Fruit fly (Drosophila melanogaster) whole organism, prepupa: Measurements from ENCODE around the gene HIP-R.

ENCODE experiments used
- CG10631 ChIP-seq: fragments of 200-800 bp; sonication (Bioruptor generic); optimal IDR thresholded peaks from 2 replicates; lab custom pipeline; 2016; ENCODE audit warnings: missing biosample characterization, missing genetic modification characterization
- CG10669 ChIP-seq: fragments of 200-800 bp; sonication (Bioruptor generic); optimal IDR thresholded peaks from 3 replicates; lab custom pipeline; 2018; ENCODE audit warnings: missing biosample characterization, mild to moderate bottlenecking, missing genetic modification characterization, moderate library complexity
- CG11294 ChIP-seq: fragments of 200-800 bp; sonication (Bioruptor generic); IDR thresholded peaks from 2 replicates; pipeline ENCODE4 v1.3.6; 2022; ENCODE audit warnings: missing biosample characterization, missing genetic modification characterization
- CG11762 ChIP-seq: fragments of 200-800 bp; sonication (Bioruptor generic); optimal IDR thresholded peaks from 3 replicates; lab custom pipeline; 2016; ENCODE audit warnings: missing biosample characterization, missing genetic modification characterization; ENCODE audit not compliant: insufficient read depth
- CG15336 ChIP-seq: fragments of 200-800 bp; sonication (Bioruptor generic); IDR thresholded peaks from 2 replicates; pipeline ENCODE4 v1.3.6; 2022; ENCODE audit warnings: missing biosample characterization, missing genetic modification characterization
- CG1621 ChIP-seq: fragments of 200-800 bp; sonication (Bioruptor generic); optimal IDR thresholded peaks from 3 replicates; lab custom pipeline; 2018; ENCODE audit warnings: missing biosample characterization, mild to moderate bottlenecking, missing genetic modification characterization
- CG16779 ChIP-seq: fragments of 200-800 bp; sonication (Bioruptor generic); optimal IDR thresholded peaks from 3 replicates; lab custom pipeline; 2017; ENCODE audit warnings: missing biosample characterization, mild to moderate bottlenecking, missing genetic modification characterization
- CG3032 ChIP-seq: fragments of 200-800 bp; optimal IDR thresholded peaks from 2 replicates; lab custom pipeline; 2019; ENCODE audit warnings: missing biosample characterization, mild to moderate bottlenecking, missing genetic modification characterization, moderate library complexity
- CG31627 ChIP-seq: fragments of 200-800 bp; sonication (Bioruptor generic); optimal IDR thresholded peaks from 3 replicates; lab custom pipeline; 2016; ENCODE audit warnings: missing biosample characterization, missing genetic modification characterization
- CG32006 ChIP-seq: fragments of 200-800 bp; sonication (Bioruptor generic); optimal IDR thresholded peaks from 3 replicates; lab custom pipeline; 2017; ENCODE audit warnings: missing biosample characterization, mild to moderate bottlenecking, missing genetic modification characterization
- CG34406 ChIP-seq: fragments of 200-800 bp; sonication (Bioruptor generic); optimal IDR thresholded peaks from 3 replicates; lab custom pipeline; 2016; ENCODE audit warnings: missing biosample characterization, missing genetic modification characterization
- CG3919 ChIP-seq: fragments of 200-800 bp; sonication (Bioruptor generic); optimal IDR thresholded peaks from 3 replicates; lab custom pipeline; 2016; ENCODE audit warnings: missing biosample characterization, missing genetic modification characterization
- CG6163 ChIP-seq: fragments of 200-800 bp; sonication (Bioruptor generic); IDR thresholded peaks from 3 replicates; pipeline ENCODE4 v1.3.6; 2022; ENCODE audit warnings: missing biosample characterization, missing genetic modification characterization
- CG6792 ChIP-seq: fragments of 200-800 bp; sonication (Bioruptor generic); optimal IDR thresholded peaks from 3 replicates; lab custom pipeline; 2016; ENCODE audit warnings: missing biosample characterization, missing genetic modification characterization
- CG6854 ChIP-seq: fragments of 200-800 bp; sonication (Bioruptor generic); optimal IDR thresholded peaks from 2 replicates; lab custom pipeline; 2017; ENCODE audit warnings: missing biosample characterization, mild to moderate bottlenecking, missing genetic modification characterization
- CG7368 ChIP-seq: fragments of 200-800 bp; sonication (Bioruptor generic); optimal IDR thresholded peaks from 3 replicates; lab custom pipeline; 2016; ENCODE audit warnings: missing biosample characterization, missing genetic modification characterization
- CG8319 ChIP-seq: fragments of 200-800 bp; sonication (Bioruptor generic); optimal IDR thresholded peaks from 3 replicates; lab custom pipeline; 2016; ENCODE audit warnings: missing biosample characterization, missing genetic modification characterization
- CG9139 ChIP-seq: fragments of 200-800 bp; sonication (Bioruptor generic); optimal IDR thresholded peaks from 3 replicates; lab custom pipeline; 2017; ENCODE audit warnings: missing biosample characterization, mild to moderate bottlenecking, missing genetic modification characterization
- Eip78C ChIP-seq: fragments of 200-800 bp; sonication (Bioruptor generic); peaks from one replicate; lab custom pipeline; 2016; ENCODE audit warnings: missing biosample characterization, missing genetic modification characterization
- Ets21C ChIP-seq: fragments of 200-800 bp; sonication (Bioruptor generic); optimal IDR thresholded peaks from 3 replicates; lab custom pipeline; 2016; ENCODE audit warnings: missing biosample characterization, missing genetic modification characterization
- Ets96B ChIP-seq: fragments of 200-800 bp; optimal IDR thresholded peaks from 2 replicates; lab custom pipeline; 2019; ENCODE audit warnings: missing biosample characterization, mild to moderate bottlenecking, missing genetic modification characterization, moderate library complexity
- Hr39 ChIP-seq: fragments of 200-800 bp; sonication (Bioruptor generic); optimal IDR thresholded peaks from 2 replicates; lab custom pipeline; 2016; ENCODE audit warnings: missing biosample characterization, missing genetic modification characterization
- Hr4 ChIP-seq: fragments of 200-800 bp; sonication (Bioruptor generic); optimal IDR thresholded peaks from 3 replicates; lab custom pipeline; 2016; ENCODE audit warnings: missing biosample characterization, missing genetic modification characterization
- Lpt ChIP-seq: fragments of 200-800 bp; sonication (Bioruptor generic); optimal IDR thresholded peaks from 3 replicates; lab custom pipeline; 2016; ENCODE audit warnings: missing biosample characterization, missing genetic modification characterization
- Met ChIP-seq: fragments of 200-800 bp; sonication (Bioruptor generic); optimal IDR thresholded peaks from 3 replicates; lab custom pipeline; 2016; ENCODE audit warnings: missing biosample characterization, missing genetic modification characterization
- OdsH ChIP-seq: fragments of 200-800 bp; sonication (Bioruptor generic); optimal IDR thresholded peaks from 3 replicates; lab custom pipeline; 2016; ENCODE audit warnings: missing biosample characterization, missing genetic modification characterization
- Smox ChIP-seq: fragments of 200-800 bp; sonication (Bioruptor generic); optimal IDR thresholded peaks from 3 replicates; lab custom pipeline; 2016; ENCODE audit warnings: missing biosample characterization, missing genetic modification characterization
- Sox102F ChIP-seq: fragments of 200-800 bp; sonication (Bioruptor generic); optimal IDR thresholded peaks from 2 replicates; lab custom pipeline; 2016; ENCODE audit warnings: missing biosample characterization, mild to moderate bottlenecking, missing genetic modification characterization
- Sox14 ChIP-seq: fragments of 200-800 bp; sonication (Bioruptor generic); optimal IDR thresholded peaks from 3 replicates; lab custom pipeline; 2016; ENCODE audit warnings: missing biosample characterization, missing genetic modification characterization
- cyc ChIP-seq: fragments of 200-800 bp; sonication (Bioruptor generic); optimal IDR thresholded peaks from 3 replicates; lab custom pipeline; 2016; ENCODE audit warnings: missing biosample characterization, missing genetic modification characterization
- dac ChIP-seq: fragments of 200-800 bp; sonication (Bioruptor generic); optimal IDR thresholded peaks from 2 replicates; lab custom pipeline; 2017; ENCODE audit warnings: missing biosample characterization, mild to moderate bottlenecking, missing genetic modification characterization
- dsx ChIP-seq: fragments of 200-800 bp; optimal IDR thresholded peaks from 3 replicates; lab custom pipeline; 2019; ENCODE audit warnings: missing biosample characterization, mild to moderate bottlenecking, missing genetic modification characterization, moderate library complexity; ENCODE audit not compliant: poor library complexity, severe bottlenecking
- eg ChIP-seq: fragments of 200-800 bp; sonication (Bioruptor generic); IDR thresholded peaks from 3 replicates; pipeline ENCODE4 v1.3.6; 2022; ENCODE audit warnings: missing biosample characterization, missing genetic modification characterization
- esn ChIP-seq: fragments of 200-800 bp; sonication (Bioruptor generic); optimal IDR thresholded peaks from 2 replicates; lab custom pipeline; 2016; ENCODE audit warnings: missing biosample characterization, mild to moderate bottlenecking, missing genetic modification characterization, moderate library complexity
- fd59A ChIP-seq: fragments of 200-800 bp; sonication (Bioruptor generic); optimal IDR thresholded peaks from 2 replicates; lab custom pipeline; 2017; ENCODE audit warnings: missing biosample characterization, mild to moderate bottlenecking, missing genetic modification characterization, missing genetic modification reagents
- fd85E ChIP-seq: fragments of 200-800 bp; sonication (Bioruptor generic); optimal IDR thresholded peaks from 3 replicates; lab custom pipeline; 2016; ENCODE audit warnings: missing biosample characterization, missing genetic modification characterization
- fkh ChIP-seq: fragments of 200-800 bp; sonication (Bioruptor generic); optimal IDR thresholded peaks from 3 replicates; lab custom pipeline; 2017; ENCODE audit warnings: missing biosample characterization, mild to moderate bottlenecking, missing genetic modification characterization, moderate library complexity
- lz ChIP-seq: fragments of 200-800 bp; sonication (Bioruptor generic); optimal IDR thresholded peaks from 3 replicates; lab custom pipeline; 2016; ENCODE audit warnings: missing biosample characterization, missing genetic modification characterization
- net ChIP-seq: fragments of 200-800 bp; sonication (Bioruptor generic); optimal IDR thresholded peaks from 3 replicates; lab custom pipeline; 2016; ENCODE audit warnings: missing biosample characterization, missing genetic modification characterization
- pdm3 ChIP-seq: fragments of 200-800 bp; sonication (Bioruptor generic); optimal IDR thresholded peaks from 3 replicates; lab custom pipeline; 2016; ENCODE audit warnings: missing biosample characterization, missing genetic modification characterization
- salr ChIP-seq, 2 experiments: fragments of 200-800 bp; sonication (Bioruptor generic); optimal IDR thresholded peaks; 3 replicates each; lab custom pipeline; 2016 to 2018; ENCODE audit warnings: missing biosample characterization in 2 of 2, missing genetic modification characterization in 2 of 2, mild to moderate bottlenecking in 1 of 2
- spab ChIP-seq: fragments of 200-800 bp; sonication (Bioruptor generic); optimal IDR thresholded peaks from 2 replicates; lab custom pipeline; 2017; ENCODE audit warnings: missing biosample characterization, mild to moderate bottlenecking, missing genetic modification characterization, missing genetic modification reagents
- svp ChIP-seq: fragments of 200-800 bp; sonication (Bioruptor generic); peaks from one replicate; lab custom pipeline; 2016; ENCODE audit warnings: missing biosample characterization, missing genetic modification characterization
- topi ChIP-seq: fragments of 200-800 bp; sonication (Bioruptor generic); optimal IDR thresholded peaks from 3 replicates; lab custom pipeline; 2016; ENCODE audit warnings: missing biosample characterization, missing genetic modification characterization
- vri ChIP-seq: fragments of 200-800 bp; sonication (Bioruptor generic); optimal IDR thresholded peaks from 3 replicates; lab custom pipeline; 2016; ENCODE audit warnings: missing biosample characterization, mild to moderate bottlenecking, missing genetic modification characterization

The HIP-R gene

DNA sequence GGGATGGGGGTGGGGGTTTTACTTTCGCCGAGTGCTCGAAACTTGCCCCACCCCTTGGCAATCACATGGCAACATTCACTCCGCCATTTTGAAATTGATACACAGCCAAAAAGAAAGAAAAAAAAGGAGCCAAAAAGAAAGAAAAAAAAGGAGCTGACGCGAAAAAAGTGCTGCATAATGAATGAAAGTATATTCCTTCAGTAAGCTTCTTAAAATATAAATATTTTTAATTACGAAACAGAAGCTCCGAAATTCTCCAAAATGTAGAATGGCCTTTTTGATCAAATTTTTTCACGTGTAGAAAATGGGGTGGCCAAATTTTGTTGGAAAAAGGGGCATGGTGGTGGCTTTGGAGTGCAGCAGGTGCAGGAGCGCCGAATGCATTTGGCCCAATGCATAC lies 21.6 kb upstream of the HIP-R start (continued):
- TF ChIP-seq esn (GFP tag; lab: Kevin White, UChicago) = peak; percentile 60
- TF ChIP-seq CG11762 = no peak
- peak; percentile 14 for TF ChIP-seq CG34406 (GFP tag; lab: Kevin White, UChicago)
- peak; percentile 21 for TF ChIP-seq Hr4
- no peak for TF ChIP-seq salr (GFP tag; optimal IDR thresholded peaks at IDR 0.05; lab: Kevin White, UChicago)
- peak; percentile 51 for TF ChIP-seq Met
- peak; percentile 39; the same call in 2 of the 3 replicates for TF ChIP-seq eg (GFP tag; lab: Robert Waterston, UW)
- peak; percentile 37 for TF ChIP-seq CG3919 (GFP tag; lab: Kevin White, UChicago)
- no peak for TF ChIP-seq dac (GFP tag; lab: Kevin White, UChicago)
- peak; percentile 27 for TF ChIP-seq CG7368 (GFP tag; lab: Kevin White, UChicago)
- TF ChIP-seq, all 60 proteins: peak for 38

DNA sequence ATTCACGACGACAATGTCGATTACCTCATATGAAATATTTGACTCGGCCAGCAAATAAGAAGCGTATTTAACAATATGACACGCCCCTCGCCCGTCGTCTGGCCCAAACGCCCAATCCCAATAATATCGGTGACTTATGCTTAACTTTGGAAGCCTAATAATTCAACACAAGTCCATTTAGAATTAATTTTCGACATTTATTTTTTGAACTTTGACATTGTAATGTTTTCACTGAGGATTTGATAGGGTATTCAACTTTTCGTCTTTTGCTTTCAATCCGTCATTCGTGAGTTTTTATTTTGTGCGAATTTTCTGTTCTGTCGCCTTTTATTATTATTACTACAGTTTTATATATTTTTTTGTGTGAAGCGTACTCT lies 17.3 kb upstream of the HIP-R start:
- no peak for TF ChIP-seq net (GFP tag; lab: Kevin White, UChicago)
- TF ChIP-seq CG6163 = no peak
- peak; percentile 3 for TF ChIP-seq lz (GFP tag; lab: Kevin White, UChicago)
- TF ChIP-seq CG9139 (GFP tag; lab: Kevin White, UChicago) = no peak
- peak; percentile 30 for TF ChIP-seq Met
- TF ChIP-seq CG11762 = no peak
- peak; percentile 15 for TF ChIP-seq Hr39
- TF ChIP-seq CG8319 (GFP tag; lab: Kevin White, UChicago) = no peak
- no peak for TF ChIP-seq CG34406 (GFP tag; lab: Kevin White, UChicago)
- TF ChIP-seq CG6792 = no peak
- TF ChIP-seq vri (GFP tag; lab: Kevin White, UChicago) = peak; percentile 77
- no peak for TF ChIP-seq CG15336 (GFP tag; lab: Robert Waterston, UW)
- no peak for TF ChIP-seq CG3032
- TF ChIP-seq spab = no peak
- no peak for TF ChIP-seq pdm3 (GFP tag; lab: Kevin White, UChicago)
- TF ChIP-seq CG1621 (tag; lab: Kevin White, UChicago) = no peak
- TF ChIP-seq Smox (GFP tag; lab: Kevin White, UChicago) = peak; percentile 38
- TF ChIP-seq salr (GFP tag; optimal IDR thresholded peaks at IDR 0.05; lab: Kevin White, UChicago) = no peak
- peak; percentile 23 for TF ChIP-seq CG31627
- TF ChIP-seq topi (GFP tag; lab: Kevin White, UChicago) = peak; percentile 34
- no peak for TF ChIP-seq dsx (GFP tag; lab: Kevin White, UChicago)
- TF ChIP-seq Sox102F (GFP tag; lab: Kevin White, UChicago) = peak; percentile 41
- TF ChIP-seq esn (GFP tag; lab: Kevin White, UChicago) = peak; percentile 23
- peak; percentile 70 for TF ChIP-seq Eip78C (GFP tag; lab: Kevin White, UChicago)
- TF ChIP-seq CG16779 (tag; lab: Kevin White, UChicago) = no peak
- TF ChIP-seq svp (GFP tag; lab: Kevin White, UChicago) = peak; percentile 87
- TF ChIP-seq, all 60 proteins: peak for 11

- peak; percentile 27 for TF ChIP-seq Met
- TF ChIP-seq CG3032 = peak; percentile 12
- TF ChIP-seq topi (GFP tag; lab: Kevin White, UChicago) = peak; percentile 6
- TF ChIP-seq fd59A (GFP tag; lab: Kevin White, UChicago) = no peak
- peak; percentile 16 for TF ChIP-seq CG10669 (GFP tag; lab: Kevin White, UChicago)
- TF ChIP-seq esn (GFP tag; lab: Kevin White, UChicago) = peak; percentile 7
- peak; percentile 55 for TF ChIP-seq pdm3 (GFP tag; lab: Kevin White, UChicago)
- TF ChIP-seq CG10631 = peak; percentile 34
- no peak for TF ChIP-seq CG11762
- peak; percentile 4 for TF ChIP-seq dac (GFP tag; lab: Kevin White, UChicago)
- TF ChIP-seq fkh (GFP tag; lab: Kevin White, UChicago) = peak; percentile 54
- TF ChIP-seq Ets96B (tag; lab: Kevin White, UChicago) = peak; percentile 36
- peak; percentile 30 for TF ChIP-seq CG6854 (GFP tag; lab: Kevin White, UChicago)
- peak; percentile 32 for TF ChIP-seq OdsH
- no peak for TF ChIP-seq Sox14
- peak; percentile 47 for TF ChIP-seq Lpt (GFP tag; lab: Kevin White, UChicago)
- TF ChIP-seq Ets21C (GFP tag; lab: Kevin White, UChicago) = no peak
- no peak for TF ChIP-seq fd85E (GFP tag; lab: Kevin White, UChicago)
- TF ChIP-seq svp (GFP tag; lab: Kevin White, UChicago) = peak; percentile 57
- peak; percentile 63 for TF ChIP-seq CG32006
- peak; percentile 7 for TF ChIP-seq spab
- peak; percentile 47; the same call in 1 of the 2 replicates for TF ChIP-seq CG11294
- peak; percentile 59 for TF ChIP-seq Hr4
- no peak for TF ChIP-seq Smox (GFP tag; lab: Kevin White, UChicago)
- TF ChIP-seq eg (GFP tag; lab: Robert Waterston, UW) = peak; percentile 79
- no peak for TF ChIP-seq cyc (GFP tag; lab: Kevin White, UChicago)
These were observed 16.7 kb upstream of the HIP-R start for dm6 chrX:3772811-3773740.
